Fruit fly (Drosophila melanogaster) whole organism: ENCODE measurements around the gene CG32195.

Experiments
- CG8478 ChIP-seq: fragments of >200 bp; optimal IDR thresholded peaks from 2 replicates; lab custom pipeline; 2018; ENCODE audit warnings: inconsistent platforms
- Dll ChIP-seq: fragments of >200 bp; optimal IDR thresholded peaks from 2 replicates; lab custom pipeline; 2017
- EcR ChIP-seq, 2 experiments: fragments of >200 bp; optimal IDR thresholded peaks; 2 replicates each; lab custom pipeline; 2017; ENCODE audit warnings: missing biosample characterization in 2 of 2, missing genetic modification characterization in 2 of 2, missing genetic modification reagents in 2 of 2
- pan ChIP-seq: fragments of >200 bp; optimal IDR thresholded peaks from 2 replicates; lab custom pipeline; 2017
- psq ChIP-seq: fragments of >200 bp; optimal IDR thresholded peaks from 2 replicates; lab custom pipeline; 2017
- usp ChIP-seq: fragments of >200 bp; optimal IDR thresholded peaks from 2 replicates; lab custom pipeline; 2017; ENCODE audit warnings: missing biosample characterization, missing genetic modification characterization, mixed read lengths

The CG32195 gene

DNA sequence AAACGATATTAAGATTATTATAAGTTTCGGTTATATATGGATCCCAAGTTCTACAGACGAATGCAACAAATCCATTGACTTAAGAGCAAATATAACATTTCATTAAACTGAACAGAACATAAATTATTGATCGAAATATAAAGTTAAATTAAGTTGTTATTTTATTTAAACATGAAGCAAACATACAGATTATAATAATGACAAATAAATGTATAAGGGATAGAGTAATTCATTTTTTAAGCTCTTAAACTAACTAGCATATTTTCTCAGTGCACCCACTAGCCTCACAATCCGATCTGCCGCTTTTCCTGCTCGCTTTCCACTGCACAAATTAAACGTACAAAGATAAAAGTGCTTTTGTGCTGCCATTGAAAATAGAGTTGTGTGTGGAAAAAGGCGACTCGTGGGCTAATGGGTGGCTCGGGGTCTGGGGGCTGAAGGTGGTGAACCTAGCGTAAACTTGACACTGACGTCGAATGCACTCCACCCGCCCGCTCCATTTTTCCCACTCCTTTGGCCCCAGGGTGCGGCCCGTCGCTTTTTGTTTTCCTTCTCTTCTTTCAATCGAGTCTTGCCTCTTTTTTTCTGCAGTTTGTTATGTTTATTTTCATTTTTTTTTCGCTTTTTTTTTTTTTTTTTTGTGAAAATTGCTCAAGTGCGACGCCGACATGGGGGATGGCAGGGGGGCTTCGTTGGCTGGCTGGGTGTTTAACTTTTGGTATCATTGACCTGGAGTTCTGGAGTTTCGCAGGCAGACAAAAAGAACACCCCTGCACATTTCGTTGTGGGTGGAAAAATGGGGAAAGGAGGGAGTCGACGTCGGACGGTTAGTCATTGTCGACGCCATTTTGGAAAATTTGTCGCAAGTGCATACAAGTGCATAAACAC, 32.9 kb upstream of the CG32195 start:
- TF ChIP-seq EcR (GFP tag; optimal IDR thresholded peaks at IDR 0.05; lab: Kevin White, UChicago) = peak in 1 of 2 experiments; percentile 92
- TF ChIP-seq pan = no peak

DNA sequence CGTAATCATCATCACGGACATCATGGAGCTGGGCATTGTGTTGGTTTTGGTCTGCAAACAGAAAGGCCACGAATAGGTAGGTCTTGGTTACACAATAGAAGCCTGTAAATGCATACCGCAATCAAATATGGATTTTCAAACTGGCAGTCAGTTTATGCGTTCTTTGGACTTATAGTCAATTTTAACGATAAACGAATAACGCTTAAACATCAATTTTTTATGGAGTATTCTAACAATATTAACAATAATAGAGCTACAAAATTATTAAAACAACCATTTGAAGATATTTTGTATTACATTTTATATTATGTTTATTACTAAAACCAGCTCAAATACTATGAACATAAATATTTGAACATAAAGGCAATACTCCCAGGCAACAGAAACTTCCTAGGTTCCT, 31.3 kb upstream of the CG32195 start:
- TF ChIP-seq usp (GFP tag; lab: Kevin White, UChicago) (no peak), pan (no peak), EcR (GFP tag; optimal IDR thresholded peaks at IDR 0.05; lab: Kevin White, UChicago) (no peak), psq (lab: Kevin White, UChicago) (no peak), Dll (lab: Kevin White, UChicago) (no peak), CG8478 (no peak)

DNA sequence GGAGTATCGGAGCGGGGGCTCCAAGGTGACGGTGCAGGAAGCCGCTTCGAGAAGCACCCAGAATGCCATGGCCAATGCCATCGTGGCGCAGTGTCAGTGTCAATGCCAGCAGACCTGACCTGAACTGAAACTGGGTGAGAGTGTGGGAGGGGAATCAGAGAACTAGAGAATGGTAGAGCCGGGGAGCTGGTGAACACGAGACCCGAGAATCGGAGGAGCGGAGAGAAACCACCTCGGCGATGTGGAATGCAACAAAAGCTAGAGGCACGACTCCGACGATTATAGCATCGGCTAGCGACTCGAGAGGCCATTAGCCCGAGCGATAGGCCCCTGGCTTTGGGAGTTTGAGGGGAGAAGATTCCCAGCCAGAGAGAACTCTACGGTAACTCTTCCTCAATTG, 30.8 kb upstream of the CG32195 start:
- TF ChIP-seq EcR (GFP tag; optimal IDR thresholded peaks at IDR 0.05; lab: Kevin White, UChicago) (peak in 1 of 2 experiments; percentile 98), usp (GFP tag; lab: Kevin White, UChicago) (no peak), psq (lab: Kevin White, UChicago) (no peak), pan (no peak)

DNA sequence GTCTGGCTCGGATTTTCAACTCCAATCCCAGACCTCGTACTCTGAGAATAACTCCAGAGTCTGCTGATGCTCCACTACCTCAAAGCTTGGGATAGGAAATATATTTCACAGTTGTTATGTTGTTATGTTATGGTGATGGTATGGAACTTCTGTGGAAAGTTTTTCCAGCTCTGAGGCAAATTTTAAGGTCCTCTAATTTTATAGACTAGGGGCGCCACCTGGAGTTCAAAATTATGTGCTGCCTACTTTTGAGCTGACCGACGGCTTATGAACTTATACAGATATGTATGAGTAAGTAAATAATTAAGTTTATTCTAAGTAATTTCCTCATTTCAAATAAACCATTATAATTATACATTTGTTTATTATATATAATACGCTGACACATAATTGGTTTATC, 29.4 kb upstream of the CG32195 start:
- TF ChIP-seq usp (GFP tag; lab: Kevin White, UChicago) (no peak), psq (lab: Kevin White, UChicago) (no peak), CG8478 (no peak), EcR (GFP tag; optimal IDR thresholded peaks at IDR 0.05; lab: Kevin White, UChicago) (no peak), pan (no peak)

- TF ChIP-seq psq (lab: Kevin White, UChicago) (no peak), usp (GFP tag; lab: Kevin White, UChicago) (no peak), pan (no peak), CG8478 (no peak), EcR (GFP tag; optimal IDR thresholded peaks at IDR 0.05; lab: Kevin White, UChicago) (no peak), Dll (lab: Kevin White, UChicago) (no peak)
Observed at dm6 chr3L:18083994-18084393, 28.8 kb upstream of the CG32195 start.

- no peak for TF ChIP-seq pan
- TF ChIP-seq Dll (lab: Kevin White, UChicago) = no peak
- no peak for TF ChIP-seq psq (lab: Kevin White, UChicago)
- TF ChIP-seq CG8478 = no peak
- TF ChIP-seq EcR (GFP tag; optimal IDR thresholded peaks at IDR 0.05; lab: Kevin White, UChicago) = no peak
- TF ChIP-seq usp (GFP tag; lab: Kevin White, UChicago) = no peak
Observed at dm6 chr3L:18086754-18087685, 25.7 kb upstream of the CG32195 start, which contains the start of gene CG34253. TSS of gene CG34253 (minus strand) at chr3L:18087320.

dm6 chr3L:18088027-18088426, 24.7 kb upstream of the CG32195 start:
- no peak for TF ChIP-seq EcR (GFP tag; optimal IDR thresholded peaks at IDR 0.05; lab: Kevin White, UChicago)
- TF ChIP-seq pan = no peak
- TF ChIP-seq CG8478 = no peak
- TF ChIP-seq Dll (lab: Kevin White, UChicago) = no peak
- TF ChIP-seq usp (GFP tag; lab: Kevin White, UChicago) = no peak
- TF ChIP-seq psq (lab: Kevin White, UChicago) = no peak

- TF ChIP-seq EcR (GFP tag; optimal IDR thresholded peaks at IDR 0.05; lab: Kevin White, UChicago) = no peak
- TF ChIP-seq usp (GFP tag; lab: Kevin White, UChicago) = no peak
- TF ChIP-seq psq (lab: Kevin White, UChicago) = no peak
- TF ChIP-seq pan = no peak
- no peak for TF ChIP-seq CG8478
- no peak for TF ChIP-seq Dll (lab: Kevin White, UChicago)
Observed at dm6 chr3L:18093875-18094274, 18.9 kb upstream of the CG32195 start.

dm6 chr3L:18096726-18097125, 16.0 kb upstream of the CG32195 start:
- TF ChIP-seq CG8478 (no peak), pan (no peak), Dll (lab: Kevin White, UChicago) (no peak), psq (lab: Kevin White, UChicago) (no peak), usp (GFP tag; lab: Kevin White, UChicago) (no peak), EcR (GFP tag; optimal IDR thresholded peaks at IDR 0.05; lab: Kevin White, UChicago) (no peak)

- TF ChIP-seq Dll (lab: Kevin White, UChicago) (no peak), psq (lab: Kevin White, UChicago) (no peak), usp (GFP tag; lab: Kevin White, UChicago) (no peak), pan (no peak), EcR (GFP tag; optimal IDR thresholded peaks at IDR 0.05; lab: Kevin White, UChicago) (no peak), CG8478 (no peak)
Observed at dm6 chr3L:18099715-18100114, 13.0 kb upstream of the CG32195 start.

dm6 chr3L:18101421-18101996, 11.2 kb upstream of the CG32195 start:
- TF ChIP-seq pan (no peak), EcR (GFP tag; optimal IDR thresholded peaks at IDR 0.05; lab: Kevin White, UChicago) (no peak), psq (lab: Kevin White, UChicago) (no peak), Dll (lab: Kevin White, UChicago) (no peak), usp (GFP tag; lab: Kevin White, UChicago) (no peak), CG8478 (no peak)
